Worm (Caenorhabditis elegans) whole organism, L4 larva: Measurements from ENCODE around the gene madf-4.

Experiments
- D1046.2 ChIP-seq: fragments of 200-800 bp; sonication (Bioruptor generic); IDR thresholded peaks from 2 replicates; pipeline ENCODE4 v1.3.6; 2022; ENCODE audit warnings: missing genetic modification characterization, missing compliant biosample characterization
- F26F4.8 ChIP-seq: fragments of 200-800 bp; sonication (Bioruptor generic); conservative IDR thresholded peaks from 2 replicates; pipeline ENCODE4 v1.3.6; 2022; ENCODE audit warnings: missing genetic modification characterization, missing compliant biosample characterization
- F44E2.7 ChIP-seq: fragments of 200-800 bp; sonication (Bioruptor generic); IDR thresholded peaks from 2 replicates; pipeline ENCODE4 v2.1.2; 2022; ENCODE audit warnings: missing genetic modification characterization, missing compliant biosample characterization
- R02D3.7 ChIP-seq: fragments of 150-350 bp; sonication (generic microtip); optimal IDR thresholded peaks from 3 replicates; lab custom pipeline; 2014; ENCODE audit warnings: missing biosample characterization, missing genetic modification characterization
- Y48G9A.11 ChIP-seq: fragments of 200-800 bp; sonication (Bioruptor generic); IDR thresholded peaks from 2 replicates; pipeline ENCODE4 v1.3.6; 2022; ENCODE audit warnings: missing genetic modification reagents, missing genetic modification characterization, missing compliant biosample characterization
- ZK337.2 ChIP-seq: fragments of 200-800 bp; sonication (Bioruptor generic); IDR thresholded peaks from 2 replicates; pipeline ENCODE4 v1.3.6; 2022; ENCODE audit warnings: missing genetic modification reagents, missing genetic modification characterization, missing compliant biosample characterization
- aha-1 ChIP-seq: fragments of 150-350 bp; peaks from one replicate; lab custom pipeline; 2014; ENCODE audit warnings: missing biosample characterization, missing genetic modification characterization
- aly-2 ChIP-seq: sonication (generic microtip); optimal IDR thresholded peaks from 2 replicates; lab custom pipeline; 2018; ENCODE audit warnings: missing biosample characterization, missing genetic modification characterization
- ceh-20 ChIP-seq: fragments of 200-800 bp; sonication (Bioruptor generic); IDR thresholded peaks from 2 replicates; pipeline ENCODE4 v1.3.6; 2022; ENCODE audit warnings: missing genetic modification reagents, missing genetic modification characterization, missing compliant biosample characterization
- ceh-32 ChIP-seq: sonication (generic microtip); optimal IDR thresholded peaks from 2 replicates; lab custom pipeline; 2016; ENCODE audit warnings: mild to moderate bottlenecking, missing genetic modification characterization, missing compliant biosample characterization; ENCODE audit not compliant: poor library complexity
- ces-1 ChIP-seq: fragments of 150-350 bp; sonication (generic microtip); optimal IDR thresholded peaks from 4 replicates; lab custom pipeline; 2014; ENCODE audit warnings: missing biosample characterization, missing genetic modification reagents, missing genetic modification characterization
- cey-2 ChIP-seq: sonication (generic microtip); optimal IDR thresholded peaks from 3 replicates; lab custom pipeline; 2017; ENCODE audit warnings: missing genetic modification characterization, mild to moderate bottlenecking, missing compliant biosample characterization, antibody characterized with exemption, borderline replicate concordance; ENCODE audit not compliant: insufficient read depth
- daf-16 ChIP-seq, 3 experiments: sonication (generic microtip); optimal IDR thresholded peaks; 2 replicates each; lab custom pipeline; 2016 to 2017; ENCODE audit warnings: missing genetic modification characterization in 3 of 3, missing genetic modification reagents in 3 of 3, mild to moderate bottlenecking in 2 of 3, missing compliant biosample characterization in 2 of 3, missing biosample characterization in 1 of 3, moderate library complexity in 1 of 3
- daf-19 ChIP-seq: fragments of 200-800 bp; sonication (Bioruptor generic); conservative IDR thresholded peaks from 2 replicates; pipeline ENCODE4 v1.3.6; 2022; ENCODE audit warnings: missing genetic modification characterization, missing compliant biosample characterization
- daf-8 ChIP-seq: fragments of 200-800 bp; sonication (Bioruptor generic); IDR thresholded peaks from 2 replicates; pipeline ENCODE4 v1.3.6; 2022; ENCODE audit warnings: missing genetic modification characterization, missing compliant biosample characterization
- dmd-9 ChIP-seq: fragments of 200-800 bp; sonication (Bioruptor generic); IDR thresholded peaks from 2 replicates; pipeline ENCODE4 v1.3.6; 2022; ENCODE audit warnings: missing genetic modification reagents, missing genetic modification characterization, missing compliant biosample characterization
- egl-43 ChIP-seq: fragments of 200-800 bp; sonication (Bioruptor generic); IDR thresholded peaks from 2 replicates; pipeline ENCODE4 v1.3.6; 2022; ENCODE audit warnings: missing genetic modification reagents, missing genetic modification characterization, missing compliant biosample characterization
- hif-1 ChIP-seq, 2 experiments: sonication (generic microtip); optimal IDR thresholded peaks; 2 replicates each; lab custom pipeline; 2016 to 2017; ENCODE audit warnings: missing compliant biosample characterization in 2 of 2, missing genetic modification characterization in 2 of 2, missing genetic modification reagents in 2 of 2, missing genotype in 2 of 2, mild to moderate bottlenecking in 1 of 2
- hlh-30 ChIP-seq: sonication (generic microtip); optimal IDR thresholded peaks from 2 replicates; lab custom pipeline; 2017; ENCODE audit warnings: antibody characterized with exemption, mild to moderate bottlenecking, missing genetic modification characterization, missing compliant biosample characterization; ENCODE audit not compliant: insufficient read depth
- hmg-1.1 ChIP-seq: fragments of 200-800 bp; sonication (Bioruptor generic); IDR thresholded peaks from 2 replicates; pipeline ENCODE4 v1.3.6; 2022; ENCODE audit warnings: missing genetic modification reagents, missing genetic modification characterization, missing compliant biosample characterization
- lin-1 ChIP-seq: fragments of 200-800 bp; sonication (Bioruptor generic); IDR thresholded peaks from 2 replicates; pipeline ENCODE4 v1.3.6; 2022; ENCODE audit warnings: missing genetic modification reagents, missing genetic modification characterization, missing compliant biosample characterization
- lin-38 ChIP-seq: fragments of 200-800 bp; sonication (Bioruptor generic); IDR thresholded peaks from 2 replicates; pipeline ENCODE4 v1.3.6; 2022; ENCODE audit warnings: missing genetic modification reagents, missing genetic modification characterization, missing compliant biosample characterization
- lin-39 ChIP-seq: fragments of 150-350 bp; optimal IDR thresholded peaks from 2 replicates; lab custom pipeline; 2014; ENCODE audit warnings: missing biosample characterization, missing genetic modification reagents, missing genetic modification characterization
- lsy-2 ChIP-seq, 2 experiments: fragments of 150-350 bp in 1 of 2; sonication (generic microtip) in 1 of 2; optimal IDR thresholded peaks; 2 replicates each; lab custom pipeline; 2014 to 2017; ENCODE audit warnings: missing biosample characterization in 2 of 2, missing genetic modification characterization in 2 of 2
- mep-1 ChIP-seq: fragments of 150-350 bp; sonication (generic microtip); optimal IDR thresholded peaks from 3 replicates; lab custom pipeline; 2014; ENCODE audit warnings: missing biosample characterization, missing genetic modification characterization
- mes-2 ChIP-seq: sonication (generic microtip); optimal IDR thresholded peaks from 2 replicates; lab custom pipeline; 2016; ENCODE audit warnings: missing genotype, mild to moderate bottlenecking, missing genetic modification characterization, missing compliant biosample characterization; ENCODE audit not compliant: poor library complexity, severe bottlenecking
- mxl-2 ChIP-seq: fragments of 200-800 bp; sonication (Bioruptor generic); conservative IDR thresholded peaks from 2 replicates; pipeline ENCODE4 v1.3.6; 2022; ENCODE audit warnings: missing genetic modification reagents, missing genetic modification characterization, missing compliant biosample characterization
- nhr-102 ChIP-seq: sonication (generic microtip); optimal IDR thresholded peaks from 2 replicates; lab custom pipeline; 2016; ENCODE audit warnings: mild to moderate bottlenecking, missing genetic modification characterization, moderate library complexity, missing compliant biosample characterization
- nhr-11 ChIP-seq: fragments of 150-350 bp; optimal IDR thresholded peaks from 2 replicates; lab custom pipeline; 2014; ENCODE audit warnings: missing biosample characterization, missing genetic modification characterization
- nhr-25 ChIP-seq: sonication (generic microtip); optimal IDR thresholded peaks from 2 replicates; lab custom pipeline; 2017; ENCODE audit warnings: missing genetic modification characterization, mild to moderate bottlenecking, missing compliant biosample characterization, antibody characterized with exemption, moderate library complexity, borderline replicate concordance; ENCODE audit not compliant: insufficient read depth
- nhr-41 ChIP-seq: fragments of 200-800 bp; sonication (Bioruptor generic); IDR thresholded peaks from 2 replicates; pipeline ENCODE4 v1.3.6; 2022; ENCODE audit warnings: missing genetic modification reagents, missing genetic modification characterization, missing compliant biosample characterization
- nhr-48 ChIP-seq: sonication (generic microtip); optimal IDR thresholded peaks from 2 replicates; lab custom pipeline; 2016; ENCODE audit warnings: mild to moderate bottlenecking, missing genetic modification characterization, missing compliant biosample characterization
- nhr-6 ChIP-seq: fragments of 150-350 bp; optimal IDR thresholded peaks from 2 replicates; lab custom pipeline; 2014; ENCODE audit warnings: missing biosample characterization, missing genetic modification characterization
- rbr-2 ChIP-seq: sonication (generic microtip); optimal IDR thresholded peaks from 2 replicates; lab custom pipeline; 2016; ENCODE audit warnings: missing genotype, missing genetic modification characterization, missing compliant biosample characterization
- set-16 ChIP-seq: fragments of 200-800 bp; sonication (Bioruptor generic); IDR thresholded peaks from 2 replicates; pipeline ENCODE4 v1.3.6; 2022; ENCODE audit warnings: missing genetic modification reagents, missing genetic modification characterization, missing compliant biosample characterization
- snpc-1.2 ChIP-seq: fragments of 200-800 bp; sonication (Bioruptor generic); IDR thresholded peaks from 2 replicates; pipeline ENCODE4 v1.3.6; 2022; ENCODE audit warnings: missing genetic modification reagents, missing genetic modification characterization, missing compliant biosample characterization
- spr-3 ChIP-seq: fragments of 200-800 bp; sonication (Bioruptor generic); optimal IDR thresholded peaks from 2 replicates; lab custom pipeline; 2018; ENCODE audit warnings: mild to moderate bottlenecking, missing genetic modification characterization, missing compliant biosample characterization
- unc-39 ChIP-seq: sonication (generic microtip); optimal IDR thresholded peaks from 2 replicates; lab custom pipeline; 2017; ENCODE audit warnings: missing biosample characterization, missing genetic modification characterization
- unc-62 ChIP-seq, 3 experiments: fragments of 150-350 bp in 1 of 3; sonication (generic microtip); optimal IDR thresholded peaks in 2 of 3; peaks in 1 of 3; 1 replicate in 1 of 3; 2 replicates in 2 of 3; lab custom pipeline; 2014 to 2017; ENCODE audit warnings: missing biosample characterization in 3 of 3, missing genetic modification characterization in 3 of 3, missing genetic modification reagents in 3 of 3, missing genotype in 1 of 3
- zip-11 ChIP-seq: fragments of 200-800 bp; sonication (Bioruptor generic); IDR thresholded peaks from 2 replicates; pipeline ENCODE4 v1.3.6; 2022; ENCODE audit warnings: missing genetic modification characterization, missing compliant biosample characterization
- zip-2 ChIP-seq: fragments of 150-350 bp; optimal IDR thresholded peaks from 2 replicates; lab custom pipeline; 2014; ENCODE audit warnings: missing biosample characterization, missing genetic modification characterization

madf-4 gene

DNA sequence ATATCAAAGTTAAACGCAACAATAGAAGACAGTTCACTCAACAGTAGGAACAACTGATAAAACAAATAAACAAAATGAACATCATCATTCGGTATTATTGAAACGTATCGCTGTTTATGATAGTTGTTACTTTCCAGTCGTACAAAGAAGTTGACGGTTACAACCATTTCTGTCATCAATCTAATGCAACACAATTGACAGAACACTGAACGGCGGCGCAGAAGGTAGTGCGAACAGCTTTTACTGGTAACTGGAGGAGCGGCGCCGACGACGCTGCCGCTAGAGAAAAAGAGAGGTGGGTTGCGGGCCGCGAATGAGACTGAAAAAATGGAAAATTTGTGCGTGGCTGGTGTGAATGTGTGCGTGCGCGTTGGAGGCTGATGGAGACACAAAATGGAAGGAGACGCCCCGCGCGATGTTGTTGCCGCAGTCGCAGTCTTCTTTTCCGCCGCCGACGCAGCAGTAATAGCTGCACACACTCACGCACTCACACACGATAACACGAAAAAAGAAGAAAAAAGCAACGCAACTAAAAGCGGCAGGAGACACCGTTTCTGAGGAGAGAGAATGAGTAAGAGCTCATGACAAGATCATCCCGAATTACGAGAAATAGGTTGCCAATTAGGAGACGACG is 2.0 kb upstream of the madf-4 start:
- TF ChIP-seq D1046.2 (0 out of 2 replicates have a peak, but pooled peaks have one; percentile 4), nhr-11 (tag; lab: Kevin White, UChicago) (no peak), unc-62 (GFP tag; optimal IDR thresholded peaks at IDR 0.05 in 1 of 2; lab: Kevin White, UChicago) (peak in 1 of 2 experiments; percentile 96), unc-62 (tag; optimal IDR thresholded peaks at IDR 0.05; lab: Kevin White, UChicago) (no peak), hmg-1.1 (peak; percentile 34; the same call in 1 of the 2 replicates), egl-43 (GFP tag; lab: Robert Waterston, UW) (0 out of 2 replicates have a peak, but pooled peaks have one; percentile 62), dmd-9 (GFP tag; lab: Robert Waterston, UW) (no peak), rbr-2 (tag; lab: Kevin White, UChicago) (peak; percentile 29), ZK337.2 (GFP tag; lab: Robert Waterston, UW) (no peak), set-16 (GFP tag; lab: Robert Waterston, UW) (peak; percentile 57; the same call in 1 of the 2 replicates)

DNA sequence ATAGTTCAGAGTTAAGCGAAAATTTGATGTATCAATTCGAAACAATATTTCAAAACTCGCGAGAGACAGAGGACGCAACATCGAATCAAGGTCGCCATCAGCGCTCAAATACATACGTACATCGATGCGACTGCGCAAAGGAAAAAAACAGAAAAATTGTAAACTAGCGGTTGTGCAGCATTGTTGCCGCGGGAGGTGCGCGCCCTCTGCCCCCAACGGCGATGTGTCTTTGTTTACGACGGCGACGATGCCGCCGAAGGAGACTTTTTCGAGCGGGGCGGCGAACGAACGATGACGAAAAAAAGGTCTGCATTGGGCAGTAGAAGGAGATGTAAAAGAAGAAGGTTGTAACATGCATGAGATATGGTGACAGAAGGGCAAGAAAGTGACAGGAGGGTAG is 622 bp upstream of the madf-4 start:
- no peak for TF ChIP-seq hif-1 (tag; optimal IDR thresholded peaks at IDR 0.05; lab: Kevin White, UChicago)
- TF ChIP-seq lsy-2 (tag; optimal IDR thresholded peaks at IDR 0.05; lab: Kevin White, UChicago) = no peak
- no peak for TF ChIP-seq lin-39 (tag; lab: Kevin White, UChicago)
- no peak for TF ChIP-seq mxl-2 (GFP tag; lab: Robert Waterston, UW)
- no peak for TF ChIP-seq dmd-9 (GFP tag; lab: Robert Waterston, UW)
- no peak for TF ChIP-seq Y48G9A.11 (GFP tag; lab: Robert Waterston, UW)
- TF ChIP-seq unc-62 (GFP tag; optimal IDR thresholded peaks at IDR 0.05 in 1 of 2; lab: Kevin White, UChicago) = peak in 1 of 2 experiments; percentile 71
- no peak for TF ChIP-seq unc-62 (tag; optimal IDR thresholded peaks at IDR 0.05; lab: Kevin White, UChicago)
- TF ChIP-seq mes-2 (tag; lab: Kevin White, UChicago) = peak; percentile 6
- TF ChIP-seq nhr-25 = peak; percentile 28
- TF ChIP-seq ceh-32 = no peak
- TF ChIP-seq hlh-30 (tag; lab: Kevin White, UChicago) = no peak
- TF ChIP-seq F44E2.7 (GFP tag; lab: Robert Waterston, UW) = no peak
- no peak for TF ChIP-seq nhr-48 (tag; lab: Kevin White, UChicago)
- no peak for TF ChIP-seq ces-1
- peak; percentile 17 for TF ChIP-seq mep-1 (tag; lab: Kevin White, UChicago)
- TF ChIP-seq snpc-1.2 (GFP tag; lab: Robert Waterston, UW) = no peak
- TF ChIP-seq lin-38 (GFP tag; lab: Robert Waterston, UW) = no peak
- TF ChIP-seq daf-8 = no peak
- TF ChIP-seq ceh-20 (GFP tag; lab: Robert Waterston, UW) = 0 out of 2 replicates have a peak, but pooled peaks have one; percentile 35
- peak; percentile 44; the same call in 1 of the 2 replicates for TF ChIP-seq set-16 (GFP tag; lab: Robert Waterston, UW)
- no peak for TF ChIP-seq spr-3
- TF ChIP-seq lin-1 (GFP tag; lab: Robert Waterston, UW) = no peak
- TF ChIP-seq ZK337.2 (GFP tag; lab: Robert Waterston, UW) = no peak

DNA sequence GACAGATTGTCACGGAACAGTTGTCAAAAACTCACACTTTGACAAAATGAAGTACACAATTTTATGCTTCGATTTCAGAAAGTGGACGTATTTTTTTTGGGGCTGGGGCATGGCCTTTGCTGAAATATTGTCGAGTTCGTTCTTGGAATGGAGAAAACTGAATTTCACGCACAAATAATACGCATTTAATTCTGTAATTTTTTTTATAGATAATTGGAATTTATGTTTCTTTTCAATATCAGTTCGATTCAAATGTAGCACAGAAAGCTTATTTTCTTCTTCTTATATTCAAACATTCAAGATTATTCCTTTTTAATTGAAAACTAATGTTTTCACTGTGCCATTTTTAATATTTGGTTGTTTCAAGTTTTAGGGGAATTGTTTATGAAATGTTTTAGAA is 1.9 kb downstream of the madf-4 start, which contains the start of gene T07C12.10:
Gene T07C12.10 (minus strand): TSS at position 101 of the 400 bp plus-strand sequence.
- TF ChIP-seq rbr-2 (tag; lab: Kevin White, UChicago) = no peak
- TF ChIP-seq unc-39 (tag; lab: Kevin White, UChicago) = no peak
- no peak for TF ChIP-seq lin-38 (GFP tag; lab: Robert Waterston, UW)
- TF ChIP-seq egl-43 (GFP tag; lab: Robert Waterston, UW) = no peak
- TF ChIP-seq nhr-102 (tag; lab: Kevin White, UChicago) = no peak
- TF ChIP-seq zip-11 (GFP tag; lab: Robert Waterston, UW) = no peak

DNA sequence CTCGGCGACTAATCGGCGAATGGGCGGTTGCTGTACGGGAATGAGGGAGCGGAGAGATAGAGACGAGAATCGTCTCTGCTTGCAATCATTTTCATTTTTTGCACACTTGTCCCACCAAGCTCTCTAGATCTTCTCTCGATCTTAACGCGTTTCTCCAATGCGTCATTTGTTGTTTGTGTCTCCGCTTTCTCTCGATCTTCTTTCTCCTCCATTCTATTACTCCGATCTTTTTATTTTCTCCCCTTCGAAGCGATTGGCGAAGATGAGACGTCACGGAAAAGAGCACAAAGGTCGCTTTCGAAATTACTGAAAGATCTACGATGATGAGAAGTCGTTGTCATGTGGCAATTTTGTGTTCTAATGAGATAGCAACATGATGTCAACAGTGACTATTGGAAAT is 3.6 kb downstream of the madf-4 start:
- TF ChIP-seq nhr-41 (GFP tag; lab: Robert Waterston, UW) = no peak
- no peak for TF ChIP-seq aly-2 (tag; lab: Kevin White, UChicago)
- no peak for TF ChIP-seq F26F4.8
- no peak for TF ChIP-seq hif-1 (tag; optimal IDR thresholded peaks at IDR 0.05; lab: Kevin White, UChicago)
- no peak for TF ChIP-seq ZK337.2 (GFP tag; lab: Robert Waterston, UW)
- TF ChIP-seq zip-2 = no peak
- TF ChIP-seq nhr-102 (tag; lab: Kevin White, UChicago) = no peak
- peak in 1 of 2 experiments; percentile 83 for TF ChIP-seq daf-16 (GFP tag; optimal IDR thresholded peaks at IDR 0.05; lab: Kevin White, UChicago)
- TF ChIP-seq daf-16 (tag; optimal IDR thresholded peaks at IDR 0.05; lab: Kevin White, UChicago) = no peak
- no peak for TF ChIP-seq daf-19 (GFP tag; lab: Robert Waterston, UW)
- peak; percentile 21 for TF ChIP-seq aha-1 (tag; lab: Kevin White, UChicago)
- no peak for TF ChIP-seq cey-2 (tag; lab: Kevin White, UChicago)
- no peak for TF ChIP-seq ceh-32
- TF ChIP-seq nhr-6 (tag; lab: Kevin White, UChicago) = no peak
- no peak for TF ChIP-seq R02D3.7 (tag; lab: Kevin White, UChicago)
- peak; percentile 56 for TF ChIP-seq nhr-11 (tag; lab: Kevin White, UChicago)
